Worm (Caenorhabditis elegans): ENCODE data around the gene gcy-22.

Gene gcy-22

ce11 chrV:20778257-20778697 is 46.6 kb downstream of the gcy-22 start (continued):
- no peak for TF ChIP-seq elt-1 (tag; optimal IDR thresholded peaks at IDR 0.05)
- peak; percentile 83 to 96 for TF ChIP-seq lsy-2 (tag; optimal IDR thresholded peaks at IDR 0.05)

DNA sequence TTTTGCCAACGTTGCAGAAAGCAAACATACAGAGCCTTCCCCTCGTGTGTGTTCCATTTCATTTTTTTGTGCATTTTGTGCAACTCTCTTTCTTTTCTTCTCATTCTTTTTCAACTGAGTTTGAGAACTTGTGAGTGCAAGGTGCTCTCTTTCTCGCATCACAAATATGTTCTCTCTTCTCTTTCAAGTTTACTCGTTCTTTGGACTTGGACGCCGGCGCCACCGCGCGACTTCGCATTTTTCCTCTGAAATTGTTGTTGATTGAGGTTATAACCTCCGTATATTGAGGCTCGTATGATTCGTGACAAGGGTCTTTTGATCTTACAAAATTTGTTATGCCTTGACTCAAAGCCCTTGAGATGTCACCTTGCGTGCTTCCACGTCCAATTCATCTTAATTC is 48.1 kb downstream of the gcy-22 start:
- peak; percentile 17 for TF ChIP-seq fos-1 (tag; optimal IDR thresholded peaks at IDR 0.05)
- TF ChIP-seq crh-2 (tag; optimal IDR thresholded peaks at IDR 0.05) = peak; percentile 74
- peak; percentile 51 for TF ChIP-seq zag-1 (tag; optimal IDR thresholded peaks at IDR 0.05)
- TF ChIP-seq R02D3.7 (tag; optimal IDR thresholded peaks at IDR 0.05) = no peak
- TF ChIP-seq nhr-237 (tag; optimal IDR thresholded peaks at IDR 0.05) = no peak
- TF ChIP-seq ztf-4 (tag; optimal IDR thresholded peaks at IDR 0.05) = peak; percentile 80
- peak; percentile 90 for TF ChIP-seq unc-55 (GFP tag; optimal IDR thresholded peaks at IDR 0.05)
- TF ChIP-seq mdl-1 (tag; optimal IDR thresholded peaks at IDR 0.05) = peak; percentile 60 to 68
- peak in 1 of 2 experiments; percentile 72 for TF ChIP-seq lsy-2 (tag; optimal IDR thresholded peaks at IDR 0.05)
- no peak for TF ChIP-seq nhr-11 (tag; optimal IDR thresholded peaks at IDR 0.05)
- peak; percentile 40 for TF ChIP-seq lin-13 (GFP tag; optimal IDR thresholded peaks at IDR 0.05)
- TF ChIP-seq elt-3 (tag; optimal IDR thresholded peaks at IDR 0.05) = no peak
- peak; percentile 3 for TF ChIP-seq ama-1 (optimal IDR thresholded peaks at IDR 0.05)
- peak; percentile 77 for TF ChIP-seq F13H6.1 (tag; optimal IDR thresholded peaks at IDR 0.05)
- peak; percentile 78 for TF ChIP-seq C34F6.9 (tag; optimal IDR thresholded peaks at IDR 0.05)
- peak; percentile 40 for TF ChIP-seq sem-4 (tag; optimal IDR thresholded peaks at IDR 0.05)
- TF ChIP-seq alr-1 (tag; optimal IDR thresholded peaks at IDR 0.05) = no peak
- no peak for TF ChIP-seq unc-62 (GFP tag; optimal IDR thresholded peaks at IDR 0.05)
- TF ChIP-seq nhr-129 (tag; optimal IDR thresholded peaks at IDR 0.05) = peak; percentile 88
- TF ChIP-seq lin-11 (tag; optimal IDR thresholded peaks at IDR 0.05) = peak; percentile 74
- TF ChIP-seq snpc-4 (tag; optimal IDR thresholded peaks at IDR 0.05) = peak; percentile 54
- peak; percentile 13 for TF ChIP-seq nhr-21 (tag; optimal IDR thresholded peaks at IDR 0.05)
- TF ChIP-seq sma-9 (GFP tag; optimal IDR thresholded peaks at IDR 0.05) = peak; percentile 77
- no peak for TF ChIP-seq sma-9 (tag; optimal IDR thresholded peaks at IDR 0.05)
- peak; percentile 48 for TF ChIP-seq egl-27 (tag; optimal IDR thresholded peaks at IDR 0.05)

DNA sequence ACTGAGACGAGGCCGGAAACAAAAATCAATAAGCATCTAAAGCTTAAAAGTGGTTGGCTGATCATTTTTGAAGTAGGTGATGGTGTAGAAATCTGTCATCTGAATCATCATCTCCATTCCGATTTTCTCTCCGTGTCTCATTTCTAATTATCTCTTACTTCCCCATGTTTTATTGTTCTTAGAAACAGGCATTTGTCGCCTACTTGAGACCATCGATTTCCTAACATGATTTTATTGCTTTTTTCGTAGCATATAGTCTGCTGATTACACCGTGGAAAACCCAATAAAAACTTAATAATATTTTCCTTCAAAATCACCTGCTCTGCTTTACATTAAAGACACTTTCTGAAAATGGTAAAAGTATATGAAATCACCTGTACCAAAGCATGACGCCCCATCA is 49.6 kb downstream of the gcy-22 start, which contains the start of gene F38A6.4:
Gene F38A6.4 (minus strand): TSS at position 101 of the 400 bp plus-strand sequence.
- TF ChIP-seq Y55F3AM.14 (GFP tag; optimal IDR thresholded peaks at IDR 0.05) (no peak), lin-11 (tag; optimal IDR thresholded peaks at IDR 0.05) (no peak), nhr-21 (tag; optimal IDR thresholded peaks at IDR 0.05) (no peak), unc-62 (GFP tag; optimal IDR thresholded peaks at IDR 0.05) (no peak), mbf-1 (tag; optimal IDR thresholded peaks at IDR 0.05) (no peak), nhr-77 (tag; optimal IDR thresholded peaks at IDR 0.05) (no peak), nhr-129 (tag; optimal IDR thresholded peaks at IDR 0.05) (no peak), aly-2 (tag; optimal IDR thresholded peaks at IDR 0.05) (no peak)

DNA sequence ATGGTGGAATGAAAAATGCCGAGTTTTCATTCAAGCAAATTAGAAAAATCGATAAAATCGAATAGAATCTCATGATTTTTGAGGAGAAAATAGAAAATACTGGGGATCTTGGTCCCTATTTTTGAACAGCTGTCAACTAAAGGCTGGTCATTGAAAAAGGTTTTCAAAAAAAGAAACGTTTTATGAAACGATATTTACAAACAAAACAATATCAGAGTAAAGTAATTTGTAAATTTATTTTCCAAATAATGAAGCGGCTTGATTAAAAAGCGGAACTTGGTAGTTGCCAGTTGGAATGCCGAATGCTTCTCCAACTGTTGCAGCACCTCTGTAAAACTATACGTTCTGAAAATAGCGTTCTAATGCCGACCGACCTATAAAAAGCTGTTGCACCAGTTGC is 51.2 kb downstream of the gcy-22 start, which contains the start of gene F38A6.5:
Gene F38A6.5 (minus strand): TSS at position 101 of the 400 bp plus-strand sequence.
- TF ChIP-seq lsy-2 (tag; optimal IDR thresholded peaks at IDR 0.05) = no peak
- TF ChIP-seq nhr-23 (tag; optimal IDR thresholded peaks at IDR 0.05) = no peak
- no peak for TF ChIP-seq elt-3 (tag; optimal IDR thresholded peaks at IDR 0.05)
- no peak for TF ChIP-seq nhr-10 (tag; optimal IDR thresholded peaks at IDR 0.05)
- no peak for TF ChIP-seq crh-2 (tag; optimal IDR thresholded peaks at IDR 0.05)
- no peak for TF ChIP-seq peb-1 (tag; optimal IDR thresholded peaks at IDR 0.05)

DNA sequence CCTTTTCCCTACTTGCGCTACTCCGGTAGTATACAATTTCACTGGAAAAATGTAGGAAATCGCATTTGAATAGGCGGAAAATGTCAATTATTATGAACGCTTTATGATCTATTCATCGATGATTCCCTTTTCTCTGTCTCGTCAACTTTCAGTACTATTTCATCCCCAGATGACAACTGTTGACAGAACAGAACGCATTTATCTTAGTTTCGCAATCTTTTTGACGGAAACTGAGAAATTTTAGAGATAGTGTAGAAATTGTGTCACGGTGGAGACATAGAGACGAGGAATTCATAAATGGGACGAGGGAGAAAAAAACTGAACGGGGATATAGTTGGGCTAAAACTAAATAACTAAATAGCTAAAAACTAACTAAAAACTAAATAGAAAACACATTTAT is 53.2 kb downstream of the gcy-22 start:
- TF ChIP-seq nhr-129 (tag; optimal IDR thresholded peaks at IDR 0.05) = peak; percentile 27
- peak in 1 of 2 experiments; percentile 2 for TF ChIP-seq lsy-2 (tag; optimal IDR thresholded peaks at IDR 0.05)
- TF ChIP-seq C34F6.9 (tag; optimal IDR thresholded peaks at IDR 0.05) = peak; percentile 2
- no peak for TF ChIP-seq ceh-82 (tag; optimal IDR thresholded peaks at IDR 0.05)

DNA sequence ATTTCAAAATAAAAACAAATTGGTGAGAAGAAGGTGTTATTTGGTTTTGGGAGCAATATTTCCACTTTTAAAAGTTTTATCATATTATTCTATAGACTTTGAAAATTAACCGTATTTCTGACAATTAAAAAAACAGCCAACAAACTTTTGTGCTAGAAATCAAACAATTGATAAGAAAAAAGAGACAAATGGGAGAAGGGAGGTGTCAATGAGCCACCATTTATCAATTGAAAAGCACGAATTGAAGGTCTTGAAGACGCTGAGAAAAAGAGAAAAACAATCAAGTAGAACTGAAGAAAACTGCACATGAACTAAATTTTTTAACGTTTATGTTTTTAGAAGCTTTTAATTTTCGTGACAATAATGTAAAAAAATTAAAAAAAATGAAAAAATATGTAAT is 54.0 kb downstream of the gcy-22 start:
- TF ChIP-seq mdl-1 (tag; optimal IDR thresholded peaks at IDR 0.05) = no peak
- peak; percentile 85 for TF ChIP-seq fos-1 (tag; optimal IDR thresholded peaks at IDR 0.05)

Data from whole organism, L2 larva.